Fruit fly (Drosophila melanogaster): ENCODE results near the gene CG42688.

CG42688 gene

DNA sequence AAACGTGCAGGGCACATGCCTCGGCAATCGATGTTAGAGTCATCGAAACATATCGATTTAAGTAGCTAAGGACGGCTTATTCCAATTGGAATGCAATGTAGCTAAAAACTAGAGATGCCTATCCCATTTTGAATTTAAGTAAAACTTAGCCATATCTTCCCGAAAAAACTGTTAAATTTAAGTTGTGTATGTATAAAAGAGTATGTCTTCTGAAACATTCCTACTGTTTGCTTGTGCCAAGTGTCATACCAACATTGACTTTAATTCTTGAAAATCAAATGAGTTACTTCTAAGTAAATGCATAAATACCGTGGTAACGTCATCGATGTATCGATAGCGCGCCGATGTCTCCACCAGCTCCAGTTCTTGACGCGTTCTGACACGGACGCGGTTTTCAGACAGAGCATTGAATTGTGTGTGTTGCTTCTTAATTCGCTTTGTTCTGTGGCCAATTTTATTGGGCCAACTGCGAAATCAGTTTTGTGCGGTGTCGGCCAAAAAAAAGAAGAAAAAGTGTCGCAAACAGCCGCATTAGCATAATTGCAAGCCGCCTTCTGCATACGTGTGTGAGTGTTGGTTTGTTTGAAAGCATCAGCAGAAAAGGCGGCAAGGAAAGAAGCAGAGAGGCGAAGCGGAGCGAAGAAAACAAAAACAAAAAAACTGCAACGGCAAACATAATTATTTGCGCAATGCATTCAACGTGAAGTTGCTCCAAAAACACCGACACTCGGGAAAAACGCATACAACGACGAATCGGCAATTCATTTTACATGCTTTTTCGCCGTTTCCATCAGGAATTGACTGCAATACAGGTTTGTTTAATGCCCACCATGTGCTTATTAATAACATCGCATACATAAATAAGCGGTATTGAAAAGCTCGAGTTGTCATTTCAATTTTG, 48.9 kb downstream of the CG42688 start, which contains the start of gene brat (continued):
- TF ChIP-seq Lim3 (GFP tag; IDR thresholded peaks at IDR 0.05) (no peak), HLHmδ (GFP tag; optimal IDR thresholded peaks at IDR 0.05) (no peak), CG10321 (GFP tag; IDR thresholded peaks at IDR 0.05) (no peak), C15 (GFP tag; IDR thresholded peaks at IDR 0.05) (no peak), H2.0 (GFP tag; IDR thresholded peaks at IDR 0.05) (no peak), ems (GFP tag; optimal IDR thresholded peaks at IDR 0.05) (peak; percentile 2), CG11504 (tag; optimal IDR thresholded peaks at IDR 0.05) (peak; percentile 62), Hmr (GFP tag; optimal IDR thresholded peaks at IDR 0.05) (peak; percentile 67), D19B (GFP tag; optimal IDR thresholded peaks at IDR 0.05) (no peak), Doc2 (GFP tag; IDR thresholded peaks at IDR 0.05) (no peak), ttk (GFP tag; IDR thresholded peaks at IDR 0.05) (no peak), Poxn (GFP tag; IDR thresholded peaks at IDR 0.05) (no peak), CG9609 (GFP tag; optimal IDR thresholded peaks at IDR 0.05) (peak; percentile 56), Hand (GFP tag; optimal IDR thresholded peaks at IDR 0.05) (no peak), CG4404 (GFP tag; IDR thresholded peaks at IDR 0.05) (no peak), CG14965 (GFP tag; optimal IDR thresholded peaks at IDR 0.05; ENCODE audit: borderline replicate concordance) (no peak), CG11695 (GFP tag; IDR thresholded peaks at IDR 0.05) (0 out of 3 replicates have a peak, but pooled peaks have one; percentile 9), CG17568 (GFP tag; optimal IDR thresholded peaks at IDR 0.05) (no peak), GATAe (GFP tag; conservative IDR thresholded peaks at IDR 0.05) (no peak), CG7271 (tag; optimal IDR thresholded peaks at IDR 0.05) (no peak), Asciz (GFP tag; optimal IDR thresholded peaks at IDR 0.05) (no peak), Dll (GFP tag; IDR thresholded peaks at IDR 0.05; ENCODE audit: partially characterized antibody) (peak; percentile 96), CG4820 (GFP tag; optimal IDR thresholded peaks at IDR 0.05) (peak; percentile 36), NC2α (GFP tag; optimal IDR thresholded peaks at IDR 0.05) (no peak), CG32767 (GFP tag; IDR thresholded peaks at IDR 0.05) (no peak), CG32532 (GFP tag; IDR thresholded peaks at IDR 0.05) (peak; percentile 56), CG6254 (GFP tag; optimal IDR thresholded peaks at IDR 0.05) (no peak), CG14014 (GFP tag; IDR thresholded peaks at IDR 0.05) (peak; percentile 38; the same call in 1 of the 2 replicates), CG17385 (GFP tag; optimal IDR thresholded peaks at IDR 0.05) (peak; percentile 84), zen (tag; optimal IDR thresholded peaks at IDR 0.05) (peak; percentile 11), CG3838 (GFP tag; optimal IDR thresholded peaks at IDR 0.05) (no peak), Dfd (GFP tag; optimal IDR thresholded peaks at IDR 0.05) (no peak), Pdp1 (GFP tag; optimal IDR thresholded peaks at IDR 0.05) (peak; percentile 50 to 53), CG12659 (GFP tag; optimal IDR thresholded peaks at IDR 0.05) (peak; percentile 73), Dip2 (GFP tag; IDR thresholded peaks at IDR 0.05) (no peak), Side (GFP tag; optimal IDR thresholded peaks at IDR 0.05) (peak; percentile 71), caup (GFP tag; optimal IDR thresholded peaks at IDR 0.05; ENCODE audit: severe bottlenecking) (no peak), CG1233 (GFP tag; optimal IDR thresholded peaks at IDR 0.05) (no peak), nom (GFP tag; optimal IDR thresholded peaks at IDR 0.05) (no peak), dan (GFP tag; IDR thresholded peaks at IDR 0.05) (no peak), CG3163 (GFP tag; optimal IDR thresholded peaks at IDR 0.05) (no peak), CG13624 (GFP tag; optimal IDR thresholded peaks at IDR 0.05) (peak; percentile 47), org-1 (GFP tag; optimal IDR thresholded peaks at IDR 0.05) (no peak), Spps (tag; optimal IDR thresholded peaks at IDR 0.05) (no peak), CG13424 (tag; optimal IDR thresholded peaks at IDR 0.05) (peak; percentile 64), CG1602 (GFP tag; optimal IDR thresholded peaks at IDR 0.05) (peak; percentile 38), dpn (GFP tag; optimal IDR thresholded peaks at IDR 0.05) (peak; percentile 35 to 74), crp (GFP tag; optimal IDR thresholded peaks at IDR 0.05) (peak in 1 of 2 experiments; percentile 5), CG16779 (GFP tag; IDR thresholded peaks at IDR 0.05) (no peak)

Data from whole organism, embryonic.